Fruit fly (Drosophila melanogaster) whole organism, pupa: ENCODE data around the gene Nse1.

Experiments used
- CG10348 ChIP-seq: fragments of 200-800 bp; sonication (Bioruptor generic); IDR thresholded peaks from 2 replicates; pipeline ENCODE4 v1.3.6; 2022; ENCODE audit warnings: missing biosample characterization, missing genetic modification characterization
- CG12605 ChIP-seq: fragments of 200-800 bp; sonication (Bioruptor generic); IDR thresholded peaks from 2 replicates; pipeline ENCODE4 v1.3.6; 2022; ENCODE audit warnings: missing biosample characterization, missing genetic modification characterization
- CG13204 ChIP-seq: fragments of 200-800 bp; sonication (Bioruptor generic); optimal IDR thresholded peaks from 2 replicates; lab custom pipeline; 2018; ENCODE audit warnings: missing biosample characterization, mild to moderate bottlenecking, missing genetic modification characterization, moderate library complexity
- CG14655 ChIP-seq: fragments of 200-800 bp; sonication (Bioruptor generic); optimal IDR thresholded peaks from 3 replicates; lab custom pipeline; 2017; ENCODE audit warnings: mild to moderate bottlenecking, missing biosample characterization, missing genetic modification reagents, missing genetic modification characterization
- CG15710 ChIP-seq: fragments of 200-800 bp; sonication (Bioruptor generic); optimal IDR thresholded peaks from 2 replicates; lab custom pipeline; 2018; ENCODE audit warnings: missing biosample characterization, mild to moderate bottlenecking, missing genetic modification characterization, moderate library complexity
- CG17806 ChIP-seq: fragments of 200-800 bp; sonication (Bioruptor generic); optimal IDR thresholded peaks from 2 replicates; lab custom pipeline; 2018; ENCODE audit warnings: missing biosample characterization, mild to moderate bottlenecking, missing genetic modification characterization, moderate library complexity
- CG32121 ChIP-seq: fragments of 200-800 bp; sonication (Bioruptor generic); IDR thresholded peaks from 2 replicates; pipeline ENCODE4 v1.3.6; 2022; ENCODE audit warnings: missing biosample characterization, missing genetic modification characterization
- CG34367 ChIP-seq: fragments of 200-800 bp; sonication (Bioruptor generic); optimal IDR thresholded peaks from 2 replicates; lab custom pipeline; 2018; ENCODE audit warnings: missing biosample characterization, mild to moderate bottlenecking, missing genetic modification characterization
- CG4496 ChIP-seq: fragments of 200-800 bp; sonication (Bioruptor generic); IDR thresholded peaks from 3 replicates; pipeline ENCODE4 v1.3.6; 2022; ENCODE audit warnings: missing biosample characterization, missing genetic modification characterization
- CG8159 ChIP-seq: fragments of 200-800 bp; sonication (Bioruptor generic); optimal IDR thresholded peaks from 3 replicates; lab custom pipeline; 2018; ENCODE audit warnings: missing biosample characterization, mild to moderate bottlenecking, missing genetic modification characterization, moderate library complexity
- CG8301 ChIP-seq: fragments of 200-800 bp; sonication (Bioruptor generic); optimal IDR thresholded peaks from 2 replicates; lab custom pipeline; 2018; ENCODE audit warnings: missing biosample characterization, mild to moderate bottlenecking, missing genetic modification characterization
- CG9948 ChIP-seq: fragments of 200-800 bp; sonication (Bioruptor generic); optimal IDR thresholded peaks from 2 replicates; lab custom pipeline; 2018; ENCODE audit warnings: missing biosample characterization, mild to moderate bottlenecking, missing genetic modification characterization, moderate library complexity
- D1 ChIP-seq: fragments of 200-800 bp; sonication (Bioruptor generic); optimal IDR thresholded peaks from 2 replicates; lab custom pipeline; 2018; ENCODE audit warnings: missing biosample characterization, mild to moderate bottlenecking, missing genetic modification characterization, moderate library complexity
- EcR ChIP-seq: fragments of 200-800 bp; sonication (Bioruptor generic); optimal IDR thresholded peaks from 3 replicates; lab custom pipeline; 2019; ENCODE audit warnings: missing biosample characterization, missing genetic modification characterization, mild to moderate bottlenecking, moderate library complexity, missing genetic modification reagents
- Ets98B ChIP-seq: fragments of 200-800 bp; sonication (Bioruptor generic); IDR thresholded peaks from 2 replicates; pipeline ENCODE4 v1.3.6; 2022; ENCODE audit warnings: missing biosample characterization, missing genetic modification characterization
- Pif1A ChIP-seq: fragments of 200-800 bp; sonication (Bioruptor generic); optimal IDR thresholded peaks from 3 replicates; lab custom pipeline; 2016; ENCODE audit warnings: missing biosample characterization, missing genetic modification characterization
- Pif1B ChIP-seq: fragments of 200-800 bp; sonication (Bioruptor generic); optimal IDR thresholded peaks from 3 replicates; lab custom pipeline; 2016; ENCODE audit warnings: missing biosample characterization, missing genetic modification characterization
- Snoo ChIP-seq: fragments of 200-800 bp; sonication (Bioruptor generic); optimal IDR thresholded peaks from 3 replicates; lab custom pipeline; 2017; ENCODE audit warnings: missing biosample characterization, mild to moderate bottlenecking, missing genetic modification characterization, inconsistent platforms
- fd96Ca ChIP-seq: fragments of 200-800 bp; sonication (Bioruptor generic); IDR thresholded peaks from 3 replicates; pipeline ENCODE4 v1.3.6; 2022; ENCODE audit warnings: missing biosample characterization, missing genetic modification characterization
- gl ChIP-seq: fragments of 200-800 bp; sonication (Bioruptor generic); optimal IDR thresholded peaks from 2 replicates; lab custom pipeline; 2018; ENCODE audit warnings: missing biosample characterization, mild to moderate bottlenecking, missing genetic modification characterization
- rn ChIP-seq: fragments of 200-800 bp; sonication (Bioruptor generic); IDR thresholded peaks from 2 replicates; pipeline ENCODE4 v1.3.6; 2022; ENCODE audit warnings: missing biosample characterization, missing genetic modification characterization

Gene Nse1

dm6 chr2L:6716182-6716770 is 38.9 kb upstream of the Nse1 start, which contains the start of gene AkhR:
TSS of gene AkhR (minus strand) at chr2L:6716186.
- TF ChIP-seq fd96Ca (GFP tag; lab: Robert Waterston, UW), result no peak
- TF ChIP-seq CG12605 (GFP tag; lab: Robert Waterston, UW), result no peak
- TF ChIP-seq, all 21 proteins: peak for 0

dm6 chr2L:6708997-6709662 is 31.7 kb upstream of the Nse1 start, which contains the start of gene Tsp:
TSS of gene Tsp (minus strand) at chr2L:6709086.
- TF ChIP-seq Pif1A (GFP tag; lab: Kevin White, UChicago) (no peak), EcR (GFP tag; lab: Kevin White, UChicago) (peak; percentile 36), CG8159 (tag; lab: Kevin White, UChicago) (peak; percentile 3), gl (tag; lab: Kevin White, UChicago) (peak; percentile 31), D1 (tag; lab: Kevin White, UChicago) (no peak), CG13204 (GFP tag; lab: Kevin White, UChicago) (peak; percentile 39), CG14655 (GFP tag; lab: Kevin White, UChicago) (peak; percentile 8), CG15710 (tag; lab: Kevin White, UChicago) (no peak), CG4496 (GFP tag; lab: Robert Waterston, UW) (peak; percentile 63; the same call in 2 of the 3 replicates), rn (GFP tag; lab: Robert Waterston, UW) (no peak), CG12605 (GFP tag; lab: Robert Waterston, UW) (peak; percentile 29; the same call in 1 of the 2 replicates)
- TF ChIP-seq, all 21 proteins: peak for 7

- TF ChIP-seq CG4496 (GFP tag; lab: Robert Waterston, UW) (no peak), CG9948 (tag; lab: Kevin White, UChicago) (no peak), rn (GFP tag; lab: Robert Waterston, UW) (no peak), Snoo (tag; lab: Kevin White, UChicago) (no peak), CG12605 (GFP tag; lab: Robert Waterston, UW) (no peak), CG34367 (tag; lab: Kevin White, UChicago) (no peak), CG10348 (GFP tag; lab: Robert Waterston, UW) (no peak), D1 (tag; lab: Kevin White, UChicago) (no peak), CG8301 (tag; lab: Kevin White, UChicago) (no peak), EcR (GFP tag; lab: Kevin White, UChicago) (no peak), CG13204 (GFP tag; lab: Kevin White, UChicago) (no peak), fd96Ca (GFP tag; lab: Robert Waterston, UW) (no peak), Ets98B (GFP tag; lab: Robert Waterston, UW) (no peak), Pif1A (GFP tag; lab: Kevin White, UChicago) (no peak), CG8159 (tag; lab: Kevin White, UChicago) (no peak), CG15710 (tag; lab: Kevin White, UChicago) (no peak), CG32121 (no peak)
- TF ChIP-seq, all 21 proteins: peak for 0
Observed at dm6 chr2L:6706368-6706919, 29.0 kb upstream of the Nse1 start.

- TF ChIP-seq CG17806 (no peak), CG13204 (GFP tag; lab: Kevin White, UChicago) (no peak), CG4496 (GFP tag; lab: Robert Waterston, UW) (peak; percentile 55; the same call in 1 of the 3 replicates), CG8159 (tag; lab: Kevin White, UChicago) (no peak), Snoo (tag; lab: Kevin White, UChicago) (no peak), CG12605 (GFP tag; lab: Robert Waterston, UW) (no peak), CG15710 (tag; lab: Kevin White, UChicago) (no peak), Pif1A (GFP tag; lab: Kevin White, UChicago) (no peak), EcR (GFP tag; lab: Kevin White, UChicago) (no peak), fd96Ca (GFP tag; lab: Robert Waterston, UW) (0 out of 3 replicates have a peak, but pooled peaks have one; percentile 18), CG8301 (tag; lab: Kevin White, UChicago) (no peak), gl (tag; lab: Kevin White, UChicago) (no peak), CG32121 (no peak), Ets98B (GFP tag; lab: Robert Waterston, UW) (peak; percentile 14; the same call in 1 of the 2 replicates), CG34367 (tag; lab: Kevin White, UChicago) (no peak), CG9948 (tag; lab: Kevin White, UChicago) (no peak), rn (GFP tag; lab: Robert Waterston, UW) (no peak), CG10348 (GFP tag; lab: Robert Waterston, UW) (no peak), Pif1B (no peak), CG14655 (GFP tag; lab: Kevin White, UChicago) (no peak), D1 (tag; lab: Kevin White, UChicago) (no peak)
Observed at dm6 chr2L:6705081-6705480, 27.7 kb upstream of the Nse1 start.
